Worm (Caenorhabditis elegans) whole organism, L2 larva: ENCODE data around the gene C14F11.7.

Source experiments
- C34F6.9 ChIP-seq: fragments of 150-350 bp; optimal IDR thresholded peaks from 2 replicates; lab custom pipeline; 2014; ENCODE audit warnings: missing biosample characterization, missing genetic modification characterization
- F13H6.1 ChIP-seq: sonication (generic microtip); optimal IDR thresholded peaks from 2 replicates; lab custom pipeline; 2016; ENCODE audit warnings: missing genetic modification characterization, missing compliant biosample characterization
- R02D3.7 ChIP-seq: fragments of 150-350 bp; optimal IDR thresholded peaks from 2 replicates; lab custom pipeline; 2014; ENCODE audit warnings: missing biosample characterization, missing genetic modification characterization
- Y55F3AM.14 ChIP-seq: fragments of 200-800 bp; sonication (Bioruptor generic); optimal IDR thresholded peaks from 2 replicates; lab custom pipeline; 2018; ENCODE audit warnings: mild to moderate bottlenecking, missing genetic modification characterization, missing compliant biosample characterization
- ZK546.5 ChIP-seq: sonication (generic microtip); optimal IDR thresholded peaks from 2 replicates; lab custom pipeline; 2017; ENCODE audit warnings: missing biosample characterization, missing genetic modification characterization
- ama-1 ChIP-seq: fragments of 150-350 bp; optimal IDR thresholded peaks from 2 replicates; lab custom pipeline; 2018; ENCODE audit warnings: inconsistent platforms
- blmp-1 ChIP-seq: sonication (generic microtip); optimal IDR thresholded peaks from 2 replicates; lab custom pipeline; 2017; ENCODE audit warnings: missing genetic modification characterization, mild to moderate bottlenecking, missing compliant biosample characterization, antibody characterized with exemption, moderate library complexity; ENCODE audit not compliant: insufficient read depth
- ceh-16 ChIP-seq: fragments of 150-350 bp; optimal IDR thresholded peaks from 2 replicates; lab custom pipeline; 2014; ENCODE audit warnings: missing biosample characterization, missing genetic modification characterization
- ceh-82 ChIP-seq: fragments of 150-350 bp; optimal IDR thresholded peaks from 2 replicates; lab custom pipeline; 2014; ENCODE audit warnings: missing biosample characterization, missing genetic modification characterization
- crh-2 ChIP-seq: sonication (generic microtip); optimal IDR thresholded peaks from 2 replicates; lab custom pipeline; 2017; ENCODE audit warnings: missing biosample characterization, missing genetic modification characterization
- dmd-4 ChIP-seq: sonication (generic microtip); optimal IDR thresholded peaks from 2 replicates; lab custom pipeline; 2017; ENCODE audit warnings: missing biosample characterization, missing genetic modification characterization
- egl-27 ChIP-seq: sonication (generic microtip); optimal IDR thresholded peaks from 3 replicates; lab custom pipeline; 2017; ENCODE audit warnings: missing biosample characterization, missing genetic modification reagents, missing genetic modification characterization
- elt-1 ChIP-seq: fragments of 150-350 bp; optimal IDR thresholded peaks from 2 replicates; lab custom pipeline; 2014; ENCODE audit warnings: missing biosample characterization, missing genetic modification characterization
- elt-3 ChIP-seq: sonication (generic microtip); optimal IDR thresholded peaks from 2 replicates; lab custom pipeline; 2017; ENCODE audit warnings: missing biosample characterization, missing genetic modification characterization
- fos-1 ChIP-seq: fragments of 150-350 bp; optimal IDR thresholded peaks from 2 replicates; lab custom pipeline; 2014; ENCODE audit warnings: missing biosample characterization, missing genetic modification characterization
- gmeb-1 ChIP-seq: fragments of 150-350 bp; optimal IDR thresholded peaks from 2 replicates; lab custom pipeline; 2014; ENCODE audit warnings: missing biosample characterization, missing genetic modification characterization
- lin-11 ChIP-seq: fragments of 150-350 bp; sonication (generic microtip); optimal IDR thresholded peaks from 2 replicates; lab custom pipeline; 2014; ENCODE audit warnings: missing biosample characterization, missing genetic modification characterization, inconsistent platforms, mixed read lengths
- lin-13 ChIP-seq: fragments of 150-350 bp; optimal IDR thresholded peaks from 2 replicates; lab custom pipeline; 2014; ENCODE audit warnings: missing biosample characterization, missing genetic modification reagents, missing genetic modification characterization
- lin-39 ChIP-seq: fragments of 150-350 bp; optimal IDR thresholded peaks from 2 replicates; lab custom pipeline; 2014; ENCODE audit warnings: missing biosample characterization, missing genetic modification reagents, missing genetic modification characterization
- lsy-2 ChIP-seq, 2 experiments: fragments of 150-350 bp in 1 of 2; sonication (generic microtip) in 1 of 2; optimal IDR thresholded peaks; 2 replicates each; lab custom pipeline; 2014 to 2017; ENCODE audit warnings: missing biosample characterization in 2 of 2, missing genetic modification characterization in 2 of 2
- mab-5 ChIP-seq: fragments of 150-350 bp; optimal IDR thresholded peaks from 2 replicates; lab custom pipeline; 2014; ENCODE audit warnings: missing biosample characterization, missing genetic modification characterization
- mbf-1 ChIP-seq: sonication (generic microtip); optimal IDR thresholded peaks from 2 replicates; lab custom pipeline; 2017; ENCODE audit warnings: missing biosample characterization, missing genetic modification characterization
- mdl-1 ChIP-seq, 2 experiments: fragments of 150-350 bp in 1 of 2; sonication (generic microtip) in 1 of 2; optimal IDR thresholded peaks; 2 replicates each; lab custom pipeline; 2017; ENCODE audit warnings: missing biosample characterization in 2 of 2, missing genetic modification characterization in 2 of 2
- nhr-10 ChIP-seq: sonication (generic microtip); optimal IDR thresholded peaks from 2 replicates; lab custom pipeline; 2017; ENCODE audit warnings: missing biosample characterization, missing genetic modification characterization
- nhr-11 ChIP-seq: fragments of 150-350 bp; optimal IDR thresholded peaks from 2 replicates; lab custom pipeline; 2014; ENCODE audit warnings: missing biosample characterization, missing genetic modification characterization
- nhr-12 ChIP-seq: fragments of 150-350 bp; optimal IDR thresholded peaks from 2 replicates; lab custom pipeline; 2014; ENCODE audit warnings: missing biosample characterization, missing genetic modification characterization
- nhr-129 ChIP-seq: fragments of 150-350 bp; optimal IDR thresholded peaks from 2 replicates; lab custom pipeline; 2014; ENCODE audit warnings: missing biosample characterization, missing genetic modification characterization
- nhr-21 ChIP-seq: fragments of 150-350 bp; optimal IDR thresholded peaks from 2 replicates; lab custom pipeline; 2014; ENCODE audit warnings: missing biosample characterization, missing genetic modification characterization
- nhr-23 ChIP-seq: fragments of 150-350 bp; optimal IDR thresholded peaks from 2 replicates; lab custom pipeline; 2014; ENCODE audit warnings: missing biosample characterization, missing genetic modification reagents, missing genetic modification characterization
- nhr-237 ChIP-seq: fragments of 150-350 bp; optimal IDR thresholded peaks from 2 replicates; lab custom pipeline; 2014; ENCODE audit warnings: missing biosample characterization, missing genetic modification characterization
- nhr-25 ChIP-seq: fragments of 150-350 bp; sonication (generic microtip); optimal IDR thresholded peaks from 3 replicates; lab custom pipeline; 2014; ENCODE audit warnings: missing biosample characterization, missing genetic modification characterization
- nhr-6 ChIP-seq: fragments of 150-350 bp; optimal IDR thresholded peaks from 2 replicates; lab custom pipeline; 2014; ENCODE audit warnings: missing biosample characterization, missing genetic modification characterization
- peb-1 ChIP-seq: fragments of 150-350 bp; optimal IDR thresholded peaks from 2 replicates; lab custom pipeline; 2014; ENCODE audit warnings: missing biosample characterization, missing genetic modification characterization
- sem-4 ChIP-seq: fragments of 150-350 bp; optimal IDR thresholded peaks from 2 replicates; lab custom pipeline; 2014; ENCODE audit warnings: missing biosample characterization, missing genetic modification reagents, missing genetic modification characterization
- skn-1 ChIP-seq: sonication (generic microtip); optimal IDR thresholded peaks from 2 replicates; lab custom pipeline; 2017; ENCODE audit warnings: missing biosample characterization, missing genetic modification characterization
- sma-3 ChIP-seq: sonication (generic microtip); optimal IDR thresholded peaks from 2 replicates; lab custom pipeline; 2016; ENCODE audit warnings: missing genetic modification reagents, missing genetic modification characterization, missing compliant biosample characterization
- sma-9 ChIP-seq, 2 experiments: fragments of 150-350 bp in 1 of 2; sonication (generic microtip) in 1 of 2; optimal IDR thresholded peaks; 2 replicates each; lab custom pipeline; 2014 to 2016; ENCODE audit warnings: missing genetic modification characterization in 2 of 2, mild to moderate bottlenecking in 1 of 2, missing biosample characterization in 1 of 2, missing compliant biosample characterization in 1 of 2, missing genetic modification reagents in 1 of 2, moderate library complexity in 1 of 2
- snpc-4 ChIP-seq: fragments of 150-350 bp; optimal IDR thresholded peaks from 2 replicates; lab custom pipeline; 2014; ENCODE audit warnings: missing biosample characterization, missing genetic modification characterization
- unc-39 ChIP-seq: fragments of 150-350 bp; optimal IDR thresholded peaks from 2 replicates; lab custom pipeline; 2014; ENCODE audit warnings: missing biosample characterization, missing genetic modification characterization
- unc-55 ChIP-seq: fragments of 150-350 bp; sonication (generic microtip); optimal IDR thresholded peaks from 3 replicates; lab custom pipeline; 2014; ENCODE audit warnings: missing biosample characterization, missing genetic modification reagents, missing genetic modification characterization
- unc-62 ChIP-seq: fragments of 150-350 bp; optimal IDR thresholded peaks from 2 replicates; lab custom pipeline; 2014; ENCODE audit warnings: missing biosample characterization, missing genetic modification reagents, missing genetic modification characterization
- ztf-11 ChIP-seq: sonication (generic microtip); optimal IDR thresholded peaks from 2 replicates; lab custom pipeline; 2017; ENCODE audit warnings: missing biosample characterization, missing genetic modification characterization
- ztf-4 ChIP-seq: fragments of 150-350 bp; optimal IDR thresholded peaks from 2 replicates; lab custom pipeline; 2014; ENCODE audit warnings: missing biosample characterization, missing genetic modification characterization

The C14F11.7 gene

DNA sequence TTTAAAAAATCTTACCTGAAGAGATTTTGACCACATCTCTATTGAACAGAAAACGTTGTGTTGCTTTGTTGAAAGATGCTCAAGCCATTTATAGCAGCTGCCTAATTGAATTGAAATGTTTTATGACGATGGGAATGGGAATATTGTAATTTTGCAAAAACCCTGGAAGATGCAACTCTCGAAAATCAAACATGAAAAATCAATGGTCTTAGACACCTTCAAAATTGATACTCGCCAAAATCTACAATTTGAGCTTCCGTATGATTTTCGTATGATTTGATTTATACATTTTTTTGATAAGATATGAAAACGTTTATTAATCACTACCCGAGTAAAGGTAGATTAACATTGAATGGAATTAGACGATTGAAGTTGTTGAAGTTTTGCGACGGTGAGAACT, at the start of gene C14F11.7:
Gene C14F11.7, minus strand, starts transcription at position 101 of the 400 bp plus-strand sequence.
- no peak for TF ChIP-seq nhr-11 (tag; lab: Kevin White, UChicago)
- no peak for TF ChIP-seq ZK546.5 (tag; lab: Kevin White, UChicago)
- TF ChIP-seq fos-1 (tag; lab: Kevin White, UChicago): no peak
- no peak for TF ChIP-seq mdl-1 (tag; optimal IDR thresholded peaks at IDR 0.05; lab: Kevin White, UChicago)
- TF ChIP-seq lsy-2 (tag; optimal IDR thresholded peaks at IDR 0.05; lab: Kevin White, UChicago): no peak
- TF ChIP-seq nhr-6: no peak
- TF ChIP-seq snpc-4 (tag; lab: Kevin White, UChicago): no peak
- TF ChIP-seq mab-5 (tag; lab: Kevin White, UChicago): no peak
- TF ChIP-seq sem-4 (tag; lab: Kevin White, UChicago): no peak
- TF ChIP-seq elt-1 (tag; lab: Kevin White, UChicago): no peak
- TF ChIP-seq gmeb-1 (tag; lab: Kevin White, UChicago): no peak
- no peak for TF ChIP-seq lin-39
- no peak for TF ChIP-seq crh-2 (tag; lab: Kevin White, UChicago)
- TF ChIP-seq C34F6.9 (tag; lab: Kevin White, UChicago): no peak
- TF ChIP-seq nhr-10 (tag; lab: Kevin White, UChicago): no peak
- TF ChIP-seq peb-1 (tag; lab: Kevin White, UChicago): no peak
- TF ChIP-seq Y55F3AM.14: no peak
- no peak for TF ChIP-seq ceh-16 (tag; lab: Kevin White, UChicago)
- no peak for TF ChIP-seq nhr-129 (tag; lab: Kevin White, UChicago)

DNA sequence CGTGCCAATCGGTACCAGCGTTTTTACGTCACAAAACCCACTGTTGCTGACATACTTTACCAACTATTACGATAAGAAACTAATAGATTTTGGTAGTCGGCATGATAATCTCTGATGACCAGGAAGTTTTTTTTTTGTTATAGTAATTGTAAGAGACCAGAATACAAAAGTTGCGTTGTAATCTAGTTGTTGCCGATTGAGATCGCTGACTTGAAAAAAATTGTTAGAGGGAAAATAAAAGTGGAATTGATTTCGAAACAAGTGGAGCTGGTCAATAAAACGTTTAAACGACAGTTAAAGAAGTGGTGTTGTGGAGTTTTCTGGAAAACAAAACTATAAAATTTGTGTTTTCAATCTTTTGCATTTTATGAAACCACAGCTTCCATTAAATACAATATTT, 48.6 kb upstream of the C14F11.7 start:
- TF ChIP-seq ZK546.5 (tag; lab: Kevin White, UChicago) (no peak), sma-9 (GFP tag; optimal IDR thresholded peaks at IDR 0.05; lab: Kevin White, UChicago) (peak; percentile 33), sma-9 (tag; optimal IDR thresholded peaks at IDR 0.05; lab: Kevin White, UChicago) (no peak)

DNA sequence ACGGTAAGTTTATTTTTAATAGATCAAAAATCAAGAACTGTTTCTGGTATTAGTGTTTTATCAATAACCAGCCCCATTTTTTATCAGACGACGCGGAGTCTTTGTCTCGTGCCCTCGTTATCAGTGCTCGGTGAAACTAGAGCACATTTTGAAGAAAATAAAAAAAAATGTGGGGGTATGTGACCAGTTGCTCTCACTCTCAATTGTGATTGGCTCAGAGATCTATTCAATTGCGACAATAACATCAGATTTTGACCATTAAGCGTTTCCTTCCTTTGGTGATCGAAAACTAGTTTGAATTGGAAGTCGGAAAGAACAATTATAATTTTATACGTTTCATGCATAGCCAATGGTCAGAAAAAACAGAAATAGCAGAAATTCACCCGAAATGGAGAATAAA, 48.1 kb upstream of the C14F11.7 start:
- peak; percentile 25 for TF ChIP-seq crh-2 (tag; lab: Kevin White, UChicago)
- TF ChIP-seq sma-3 (GFP tag; lab: Kevin White, UChicago): peak; percentile 28
- no peak for TF ChIP-seq ceh-82 (tag; lab: Kevin White, UChicago)
- no peak for TF ChIP-seq elt-3
- peak; percentile 80 for TF ChIP-seq sma-9 (GFP tag; optimal IDR thresholded peaks at IDR 0.05; lab: Kevin White, UChicago)
- no peak for TF ChIP-seq sma-9 (tag; optimal IDR thresholded peaks at IDR 0.05; lab: Kevin White, UChicago)
- TF ChIP-seq ZK546.5 (tag; lab: Kevin White, UChicago): no peak
- peak; percentile 32 for TF ChIP-seq F13H6.1 (tag; lab: Kevin White, UChicago)
- TF ChIP-seq nhr-129 (tag; lab: Kevin White, UChicago): peak; percentile 57

DNA sequence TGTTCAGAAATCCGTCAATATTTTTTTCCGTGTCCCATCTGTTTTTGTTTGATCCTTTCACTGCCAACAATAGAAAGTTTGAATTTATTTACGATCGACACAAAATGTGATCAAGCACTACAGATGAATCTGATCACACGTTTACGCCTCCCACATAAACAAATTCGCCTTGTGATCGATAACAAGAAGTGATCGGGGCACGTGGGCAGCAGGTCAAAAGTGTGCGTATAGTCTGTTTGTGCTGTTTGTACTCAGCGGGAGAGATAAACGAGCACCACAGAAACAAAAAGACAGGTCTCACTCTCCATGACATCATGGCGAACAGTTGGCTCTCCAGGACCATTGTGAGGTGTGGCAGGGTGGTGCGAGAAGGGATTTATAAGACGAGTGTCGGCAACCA, 47.2 kb upstream of the C14F11.7 start:
- TF ChIP-seq lsy-2 (tag; optimal IDR thresholded peaks at IDR 0.05; lab: Kevin White, UChicago) (peak in 1 of 2 experiments; percentile 76), sem-4 (tag; lab: Kevin White, UChicago) (peak; percentile 60), dmd-4 (tag; lab: Kevin White, UChicago) (no peak), nhr-237 (tag; lab: Kevin White, UChicago) (no peak), sma-3 (GFP tag; lab: Kevin White, UChicago) (peak; percentile 85), skn-1 (tag; lab: Kevin White, UChicago) (peak; percentile 4), blmp-1 (peak; percentile 81), nhr-10 (tag; lab: Kevin White, UChicago) (peak; percentile 34), nhr-12 (tag; lab: Kevin White, UChicago) (no peak), F13H6.1 (tag; lab: Kevin White, UChicago) (peak; percentile 91), mdl-1 (tag; optimal IDR thresholded peaks at IDR 0.05; lab: Kevin White, UChicago) (peak; percentile 67 to 91), lin-11 (tag; lab: Kevin White, UChicago) (peak; percentile 48), nhr-25 (tag; lab: Kevin White, UChicago) (peak; percentile 89), R02D3.7 (tag; lab: Kevin White, UChicago) (no peak), mbf-1 (tag; lab: Kevin White, UChicago) (no peak), mab-5 (tag; lab: Kevin White, UChicago) (peak; percentile 34), ceh-82 (tag; lab: Kevin White, UChicago) (no peak), fos-1 (tag; lab: Kevin White, UChicago) (peak; percentile 68), unc-55 (GFP tag; lab: Kevin White, UChicago) (no peak), unc-62 (GFP tag; lab: Kevin White, UChicago) (no peak), snpc-4 (tag; lab: Kevin White, UChicago) (no peak), crh-2 (tag; lab: Kevin White, UChicago) (peak; percentile 94), nhr-11 (tag; lab: Kevin White, UChicago) (no peak), sma-9 (GFP tag; optimal IDR thresholded peaks at IDR 0.05; lab: Kevin White, UChicago) (peak; percentile 97), sma-9 (tag; optimal IDR thresholded peaks at IDR 0.05; lab: Kevin White, UChicago) (no peak), unc-39 (no peak), lin-13 (peak; percentile 56), C34F6.9 (tag; lab: Kevin White, UChicago) (peak; percentile 52), nhr-23 (no peak), ztf-11 (tag; lab: Kevin White, UChicago) (no peak), nhr-129 (tag; lab: Kevin White, UChicago) (peak; percentile 97), egl-27 (tag; lab: Kevin White, UChicago) (no peak), ztf-4 (tag; lab: Kevin White, UChicago) (peak; percentile 91), nhr-21 (peak; percentile 85), elt-1 (tag; lab: Kevin White, UChicago) (no peak), nhr-6 (peak; percentile 26), Y55F3AM.14 (peak; percentile 78), ama-1 (lab: Kevin White, UChicago) (peak; percentile 58)
